Fruit fly (Drosophila melanogaster) whole organism, embryonic: Measurements from ENCODE around the gene Polr2F.

Source experiments
- Aef1 ChIP-seq: fragments of 200-800 bp; sonication (Bioruptor generic); IDR thresholded peaks from 3 replicates; pipeline ENCODE4 v1.3.6; 2022; ENCODE audit warnings: missing biosample characterization, missing genetic modification characterization
- Atf3 ChIP-seq: fragments of 200-800 bp; sonication (Bioruptor generic); optimal IDR thresholded peaks from 3 replicates; lab custom pipeline; 2016; ENCODE audit warnings: missing biosample characterization, missing genetic modification characterization
- Blimp-1 ChIP-seq: fragments of 200-800 bp; sonication (Bioruptor generic); optimal IDR thresholded peaks from 3 replicates; lab custom pipeline; 2018; ENCODE audit warnings: missing biosample characterization, missing genetic modification characterization, mild to moderate bottlenecking, moderate library complexity, missing genetic modification reagents
- C15 ChIP-seq: fragments of 200-800 bp; sonication (Bioruptor generic); IDR thresholded peaks from 3 replicates; pipeline ENCODE4 v1.3.6; 2022; ENCODE audit warnings: missing biosample characterization, missing genetic modification characterization
- CG11723 ChIP-seq: fragments of 200-800 bp; sonication (Bioruptor generic); optimal IDR thresholded peaks from 2 replicates; lab custom pipeline; 2017; ENCODE audit warnings: missing biosample characterization, mild to moderate bottlenecking, missing genetic modification characterization
- CG12299 ChIP-seq: fragments of 200-800 bp; sonication (Bioruptor generic); optimal IDR thresholded peaks from 2 replicates; lab custom pipeline; 2018; ENCODE audit warnings: missing biosample characterization, mild to moderate bottlenecking, missing genetic modification characterization
- CG12744 ChIP-seq: fragments of 200-800 bp; sonication (Bioruptor generic); optimal IDR thresholded peaks from 2 replicates; lab custom pipeline; 2016; ENCODE audit warnings: missing biosample characterization, missing genetic modification characterization
- CG13296 ChIP-seq: fragments of 200-800 bp; sonication (Bioruptor generic); optimal IDR thresholded peaks from 3 replicates; lab custom pipeline; 2018; ENCODE audit warnings: missing biosample characterization, mild to moderate bottlenecking, missing genetic modification characterization
- CG13775 ChIP-seq: fragments of 200-800 bp; sonication (Bioruptor generic); optimal IDR thresholded peaks from 3 replicates; lab custom pipeline; 2017; ENCODE audit warnings: missing biosample characterization, mild to moderate bottlenecking, missing genetic modification characterization
- CG17829 ChIP-seq: fragments of 200-800 bp; optimal IDR thresholded peaks from 2 replicates; lab custom pipeline; 2019; ENCODE audit warnings: missing biosample characterization, mild to moderate bottlenecking, missing genetic modification characterization, moderate library complexity
- CG33213 ChIP-seq: fragments of 200-800 bp; sonication (Bioruptor generic); optimal IDR thresholded peaks from 3 replicates; lab custom pipeline; 2016; ENCODE audit warnings: missing biosample characterization, missing genetic modification characterization
- CG4328 ChIP-seq: fragments of 200-800 bp; sonication (Bioruptor generic); optimal IDR thresholded peaks from 3 replicates; lab custom pipeline; 2017; ENCODE audit warnings: missing biosample characterization, missing genetic modification reagents, missing genetic modification characterization
- CG6254 ChIP-seq: fragments of 200-800 bp; sonication (Bioruptor generic); optimal IDR thresholded peaks from 3 replicates; lab custom pipeline; 2017; ENCODE audit warnings: mild to moderate bottlenecking, missing biosample characterization, missing genetic modification reagents, missing genetic modification characterization
- CG6765 ChIP-seq: fragments of 200-800 bp; sonication (Bioruptor generic); optimal IDR thresholded peaks from 3 replicates; lab custom pipeline; 2017; ENCODE audit warnings: missing biosample characterization, mild to moderate bottlenecking, missing genetic modification characterization
- CG7928 ChIP-seq: fragments of 200-800 bp; sonication (Bioruptor generic); optimal IDR thresholded peaks from 2 replicates; lab custom pipeline; 2017; ENCODE audit warnings: missing biosample characterization, mild to moderate bottlenecking, missing genetic modification characterization
- Deaf1 ChIP-seq: fragments of 200-800 bp; optimal IDR thresholded peaks from 3 replicates; lab custom pipeline; 2019; ENCODE audit warnings: missing biosample characterization, mild to moderate bottlenecking, missing genetic modification characterization, moderate library complexity
- Doc2 ChIP-seq: fragments of 200-800 bp; sonication (Bioruptor generic); IDR thresholded peaks from 2 replicates; pipeline ENCODE4 v1.3.6; 2022; ENCODE audit warnings: missing biosample characterization, missing genetic modification characterization
- Fer3 ChIP-seq: fragments of 200-800 bp; sonication (Bioruptor generic); optimal IDR thresholded peaks from 2 replicates; lab custom pipeline; 2018; ENCODE audit warnings: missing biosample characterization, mild to moderate bottlenecking, missing genetic modification characterization, moderate library complexity
- H15 ChIP-seq: fragments of 200-800 bp; sonication (Bioruptor generic); IDR thresholded peaks from 3 replicates; pipeline ENCODE4 v1.3.6; 2022; ENCODE audit warnings: missing biosample characterization, missing genetic modification characterization
- Hey ChIP-seq: fragments of 200-800 bp; sonication (Bioruptor generic); optimal IDR thresholded peaks from 3 replicates; lab custom pipeline; 2018; ENCODE audit warnings: missing biosample characterization, mild to moderate bottlenecking, missing genetic modification characterization
- MBD-R2 ChIP-seq: fragments of 200-800 bp; sonication (Bioruptor generic); IDR thresholded peaks from 2 replicates; pipeline ENCODE4 v1.3.6; 2022; ENCODE audit warnings: missing biosample characterization, missing genetic modification characterization
- Mes4 ChIP-seq: fragments of 200-800 bp; sonication (Bioruptor generic); optimal IDR thresholded peaks from 2 replicates; lab custom pipeline; 2016; ENCODE audit warnings: missing biosample characterization, missing genetic modification characterization
- NC2β ChIP-seq: fragments of 200-800 bp; sonication (Bioruptor generic); optimal IDR thresholded peaks from 2 replicates; lab custom pipeline; 2016; ENCODE audit warnings: missing biosample characterization, missing genetic modification characterization
- Neu2 ChIP-seq: fragments of 200-800 bp; sonication (Bioruptor generic); optimal IDR thresholded peaks from 3 replicates; lab custom pipeline; 2016; ENCODE audit warnings: missing biosample characterization, missing genetic modification characterization, borderline replicate concordance
- NfI ChIP-seq: fragments of 200-800 bp; sonication (Bioruptor generic); optimal IDR thresholded peaks from 3 replicates; lab custom pipeline; 2018; ENCODE audit warnings: missing biosample characterization, mild to moderate bottlenecking, missing genetic modification characterization, moderate library complexity
- Opbp ChIP-seq: fragments of 200-800 bp; sonication (Bioruptor generic); IDR thresholded peaks from 3 replicates; pipeline ENCODE4 v1.3.6; 2022; ENCODE audit warnings: missing biosample characterization, missing genetic modification characterization; ENCODE audit not compliant: partially characterized antibody
- Poxn ChIP-seq: fragments of 200-800 bp; sonication (Bioruptor generic); IDR thresholded peaks from 2 replicates; pipeline ENCODE4 v1.3.6; 2022; ENCODE audit warnings: missing biosample characterization, missing genetic modification characterization
- Sin3A ChIP-seq: fragments of >200 bp; optimal IDR thresholded peaks from 2 replicates; lab custom pipeline; 2018
- Sox100B ChIP-seq: fragments of 200-800 bp; sonication (Bioruptor generic); optimal IDR thresholded peaks from 3 replicates; lab custom pipeline; 2018; ENCODE audit warnings: missing biosample characterization, mild to moderate bottlenecking, missing genetic modification characterization
- Usf ChIP-seq: fragments of 200-800 bp; sonication (Bioruptor generic); optimal IDR thresholded peaks from 2 replicates; lab custom pipeline; 2017; ENCODE audit warnings: missing genotype, missing biosample characterization, missing genetic modification characterization
- Vsx1 ChIP-seq: fragments of 200-800 bp; sonication (Bioruptor generic); optimal IDR thresholded peaks from 2 replicates; lab custom pipeline; 2017; ENCODE audit warnings: missing biosample characterization, mild to moderate bottlenecking, missing genetic modification characterization, missing genetic modification reagents
- Xrp1 ChIP-seq: fragments of 200-800 bp; sonication (Bioruptor generic); IDR thresholded peaks from 2 replicates; pipeline ENCODE4 v1.3.6; 2022; ENCODE audit warnings: missing biosample characterization, missing genetic modification characterization
- bbx ChIP-seq: fragments of 200-800 bp; sonication (Bioruptor generic); IDR thresholded peaks from 2 replicates; pipeline ENCODE4 v1.3.6; 2022; ENCODE audit warnings: missing biosample characterization, missing genetic modification characterization; ENCODE audit not compliant: partially characterized antibody
- cad ChIP-seq: fragments of >200 bp; optimal IDR thresholded peaks from 2 replicates; lab custom pipeline; 2017; ENCODE audit warnings: missing biosample characterization, missing genetic modification characterization
- cas ChIP-seq: fragments of 200-800 bp; sonication (Bioruptor generic); IDR thresholded peaks from 2 replicates; pipeline ENCODE4 v1.3.6; 2022; ENCODE audit warnings: missing biosample characterization, missing genetic modification characterization
- crc ChIP-seq: fragments of 200-800 bp; sonication (Bioruptor generic); optimal IDR thresholded peaks from 2 replicates; lab custom pipeline; 2016; ENCODE audit warnings: missing biosample characterization, missing genetic modification characterization
- croc ChIP-seq: fragments of 200-800 bp; sonication (Bioruptor generic); conservative IDR thresholded peaks from 3 replicates; pipeline ENCODE4 v1.3.6; 2022; ENCODE audit warnings: missing biosample characterization, missing genetic modification characterization
- dmrt99B ChIP-seq: fragments of 200-800 bp; sonication (Bioruptor generic); optimal IDR thresholded peaks from 2 replicates; lab custom pipeline; 2018; ENCODE audit warnings: missing biosample characterization, mild to moderate bottlenecking, missing genetic modification characterization, moderate library complexity
- emc ChIP-seq: fragments of 200-800 bp; sonication (Bioruptor generic); optimal IDR thresholded peaks from 2 replicates; lab custom pipeline; 2016; ENCODE audit warnings: missing biosample characterization, missing genetic modification characterization
- gcm2 ChIP-seq: fragments of 200-800 bp; sonication (Bioruptor generic); optimal IDR thresholded peaks from 2 replicates; lab custom pipeline; 2016; ENCODE audit warnings: missing biosample characterization, missing genetic modification characterization
- gsb ChIP-seq: fragments of 200-800 bp; sonication (Bioruptor generic); IDR thresholded peaks from 2 replicates; pipeline ENCODE4 v1.3.6; 2022; ENCODE audit warnings: missing biosample characterization, missing genetic modification characterization
- jigr1 ChIP-seq: fragments of 200-800 bp; sonication (Bioruptor generic); IDR thresholded peaks from 3 replicates; pipeline ENCODE4 v1.3.6; 2022; ENCODE audit warnings: missing biosample characterization, missing genetic modification characterization
- lab ChIP-seq: fragments of 200-800 bp; sonication (Bioruptor generic); optimal IDR thresholded peaks from 3 replicates; lab custom pipeline; 2017; ENCODE audit warnings: missing biosample characterization, missing genetic modification characterization, mild to moderate bottlenecking, moderate library complexity, missing genetic modification reagents
- mirr ChIP-seq: fragments of 200-800 bp; sonication (Bioruptor generic); optimal IDR thresholded peaks from 3 replicates; lab custom pipeline; 2018; ENCODE audit warnings: missing biosample characterization, mild to moderate bottlenecking, missing genetic modification characterization
- oc ChIP-seq: fragments of 200-800 bp; sonication (Bioruptor generic); optimal IDR thresholded peaks from 2 replicates; lab custom pipeline; 2018; ENCODE audit warnings: missing biosample characterization, mild to moderate bottlenecking, missing genetic modification characterization, moderate library complexity
- odd ChIP-seq: fragments of 200-800 bp; sonication (Bioruptor generic); optimal IDR thresholded peaks from 2 replicates; lab custom pipeline; 2017; ENCODE audit warnings: missing biosample characterization, mild to moderate bottlenecking, missing genetic modification characterization
- peb ChIP-seq: fragments of 200-800 bp; sonication (Bioruptor generic); IDR thresholded peaks from 2 replicates; pipeline ENCODE4 v1.3.6; 2022; ENCODE audit warnings: missing biosample characterization, missing genetic modification characterization
- sens-2 ChIP-seq: fragments of 200-800 bp; sonication (Bioruptor generic); IDR thresholded peaks from 2 replicates; pipeline ENCODE4 v1.3.6; 2022; ENCODE audit warnings: missing biosample characterization, missing genetic modification characterization
- slp2 ChIP-seq: fragments of 200-800 bp; sonication (Bioruptor generic); optimal IDR thresholded peaks from 2 replicates; lab custom pipeline; 2016; ENCODE audit warnings: missing biosample characterization, missing genetic modification characterization
- tin ChIP-seq: fragments of 200-800 bp; sonication (Bioruptor generic); optimal IDR thresholded peaks from 3 replicates; lab custom pipeline; 2016; ENCODE audit warnings: missing biosample characterization, missing genetic modification characterization
- vnd ChIP-seq: fragments of 200-800 bp; sonication (Bioruptor generic); IDR thresholded peaks from 3 replicates; pipeline ENCODE4 v1.3.6; 2022; ENCODE audit warnings: missing biosample characterization, missing genetic modification characterization; ENCODE audit not compliant: partially characterized antibody

Gene Polr2F

DNA sequence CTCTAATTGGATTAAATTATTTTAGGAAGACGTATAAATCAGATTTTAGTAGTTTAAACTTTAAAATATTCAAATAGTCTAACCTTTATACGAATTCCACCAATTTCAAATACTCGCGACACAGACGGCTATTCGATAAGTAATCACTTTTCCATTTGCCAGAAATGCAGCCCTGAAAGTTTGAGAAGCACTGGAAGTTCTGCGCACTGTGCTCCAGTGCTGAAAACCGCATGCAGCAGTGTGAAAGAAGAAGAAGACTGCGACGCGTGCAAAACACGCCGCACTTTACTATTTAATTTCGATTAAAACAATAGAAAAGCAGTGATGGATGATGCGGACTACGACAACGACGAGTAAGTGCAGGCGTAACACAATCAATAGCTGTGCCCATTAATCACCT lies at the start of gene Polr2F (continued):
- peak; percentile 66 for TF ChIP-seq CG6765 (GFP tag; lab: Kevin White, UChicago)
- peak; percentile 55 for TF ChIP-seq Mes4 (GFP tag; lab: Kevin White, UChicago)
- peak; percentile 22; the same call in 1 of the 2 replicates for TF ChIP-seq gsb (GFP tag; lab: Robert Waterston, UW)
- TF ChIP-seq sens-2 (GFP tag; lab: Robert Waterston, UW): no peak
- peak; percentile 77 for TF ChIP-seq Fer3 (tag; lab: Kevin White, UChicago)
- TF ChIP-seq cad (GFP tag; lab: Kevin White, UChicago): peak; percentile 81
- peak; percentile 79 for TF ChIP-seq CG17829 (tag; lab: Kevin White, UChicago)
- no peak; the same call in 1 of the 2 replicates for TF ChIP-seq Poxn (GFP tag; lab: Robert Waterston, UW)
- TF ChIP-seq CG13775 (GFP tag; lab: Kevin White, UChicago): peak; percentile 64
- TF ChIP-seq bbx (GFP tag; lab: Robert Waterston, UW): peak; percentile 66
- no peak for TF ChIP-seq vnd (GFP tag; lab: Robert Waterston, UW)
- peak; percentile 51 for TF ChIP-seq Blimp-1 (GFP tag; lab: Kevin White, UChicago)
- peak; percentile 76 for TF ChIP-seq Atf3 (GFP tag; lab: Kevin White, UChicago)
- TF ChIP-seq lab (GFP tag; lab: Kevin White, UChicago): peak; percentile 87
- TF ChIP-seq CG4328: peak; percentile 56
- peak; percentile 61; the same call in 1 of the 3 replicates for TF ChIP-seq C15
- TF ChIP-seq cas (GFP tag; lab: Robert Waterston, UW): peak; percentile 78
- peak; percentile 61 for TF ChIP-seq Aef1
- peak; percentile 92 for TF ChIP-seq tin (GFP tag; lab: Kevin White, UChicago)
- TF ChIP-seq Opbp (GFP tag; lab: Robert Waterston, UW): peak; percentile 80
- peak; percentile 99 for TF ChIP-seq MBD-R2
- TF ChIP-seq Neu2 (GFP tag; lab: Kevin White, UChicago): peak; percentile 20
- TF ChIP-seq Hey (tag; lab: Kevin White, UChicago): peak; percentile 61
- peak; percentile 92 for TF ChIP-seq CG7928 (GFP tag; lab: Kevin White, UChicago)
- TF ChIP-seq Deaf1: peak; percentile 15
- peak; percentile 89 for TF ChIP-seq NC2β
- TF ChIP-seq crc (GFP tag; lab: Kevin White, UChicago): peak; percentile 78
- TF ChIP-seq mirr (GFP tag; lab: Kevin White, UChicago): peak; percentile 72
- TF ChIP-seq oc (tag; lab: Kevin White, UChicago): peak; percentile 46
- TF ChIP-seq H15 (GFP tag; lab: Robert Waterston, UW): peak; percentile 84
- peak; percentile 70 for TF ChIP-seq Usf (GFP tag; lab: Kevin White, UChicago)
- no peak for TF ChIP-seq Vsx1 (GFP tag; lab: Kevin White, UChicago)
- TF ChIP-seq CG11723 (GFP tag; lab: Kevin White, UChicago): peak; percentile 70
- TF ChIP-seq peb (GFP tag; lab: Robert Waterston, UW): 0 out of 2 replicates have a peak, but pooled peaks have one; percentile 19
- peak; percentile 44; the same call in 2 of the 3 replicates for TF ChIP-seq croc (GFP tag; lab: Robert Waterston, UW)
- TF ChIP-seq CG12744 (GFP tag; lab: Kevin White, UChicago): peak; percentile 82
- TF ChIP-seq CG12299 (tag; lab: Kevin White, UChicago): peak; percentile 44
- TF ChIP-seq NfI: peak; percentile 90
- TF ChIP-seq Sox100B: no peak
- no peak for TF ChIP-seq odd (GFP tag; lab: Kevin White, UChicago)
- peak; percentile 72 for TF ChIP-seq gcm2 (GFP tag; lab: Kevin White, UChicago)
- no peak for TF ChIP-seq dmrt99B (tag; lab: Kevin White, UChicago)
- peak; percentile 90 for TF ChIP-seq CG33213 (GFP tag; lab: Kevin White, UChicago)
- TF ChIP-seq Sin3A: peak; percentile 55
- peak; percentile 77 for TF ChIP-seq slp2 (GFP tag; lab: Kevin White, UChicago)
- TF ChIP-seq Xrp1: peak; percentile 79
- no peak for TF ChIP-seq Doc2 (GFP tag; lab: Robert Waterston, UW)
- peak; percentile 67 for TF ChIP-seq CG13296 (GFP tag; lab: Kevin White, UChicago)
- TF ChIP-seq jigr1 (GFP tag; lab: Robert Waterston, UW): no peak
- no peak for TF ChIP-seq CG6254 (GFP tag; lab: Kevin White, UChicago)
- peak; percentile 81 for TF ChIP-seq emc (GFP tag; lab: Kevin White, UChicago)
